Worm (Caenorhabditis elegans) whole organism, L4 larva: ENCODE measurements around the gene col-187.
A peak's percentile ranks its signal among the peaks of the same experiment; 100 is the strongest.

Experiments used
- ZK337.2 ChIP-seq: fragments of 200-800 bp; sonication (Bioruptor generic); IDR thresholded peaks from 2 replicates; pipeline ENCODE4 v1.3.6; 2022; ENCODE audit warnings: missing genetic modification reagents, missing genetic modification characterization, missing compliant biosample characterization
- ZK546.5 ChIP-seq, 2 experiments: sonication (generic microtip); optimal IDR thresholded peaks; 2 replicates each; lab custom pipeline; 2017; ENCODE audit warnings: missing biosample characterization in 2 of 2, missing genetic modification characterization in 2 of 2
- aha-1 ChIP-seq: fragments of 150-350 bp; peaks from one replicate; lab custom pipeline; 2014; ENCODE audit warnings: missing biosample characterization, missing genetic modification characterization
- aly-2 ChIP-seq: sonication (generic microtip); optimal IDR thresholded peaks from 2 replicates; lab custom pipeline; 2018; ENCODE audit warnings: missing biosample characterization, missing genetic modification characterization
- attf-4 ChIP-seq: sonication (generic microtip); optimal IDR thresholded peaks from 3 replicates; lab custom pipeline; 2017; ENCODE audit warnings: missing biosample characterization, missing genetic modification characterization
- ceh-32 ChIP-seq: sonication (generic microtip); optimal IDR thresholded peaks from 2 replicates; lab custom pipeline; 2016; ENCODE audit warnings: mild to moderate bottlenecking, missing genetic modification characterization, missing compliant biosample characterization; ENCODE audit not compliant: poor library complexity
- ceh-62 ChIP-seq: sonication (generic microtip); optimal IDR thresholded peaks from 2 replicates; lab custom pipeline; 2017; ENCODE audit warnings: missing biosample characterization, missing genetic modification characterization
- ctbp-1 ChIP-seq: fragments of 200-800 bp; sonication (Bioruptor generic); IDR thresholded peaks from 2 replicates; pipeline ENCODE4 v1.3.6; 2022; ENCODE audit warnings: missing genetic modification reagents, missing genetic modification characterization, missing compliant biosample characterization
- daf-16 ChIP-seq, 3 experiments: sonication (generic microtip); optimal IDR thresholded peaks; 2 replicates each; lab custom pipeline; 2016 to 2017; ENCODE audit warnings: missing genetic modification characterization in 3 of 3, missing genetic modification reagents in 3 of 3, mild to moderate bottlenecking in 2 of 3, missing compliant biosample characterization in 2 of 3, missing biosample characterization in 1 of 3, moderate library complexity in 1 of 3
- daf-8 ChIP-seq: fragments of 200-800 bp; sonication (Bioruptor generic); IDR thresholded peaks from 2 replicates; pipeline ENCODE4 v1.3.6; 2022; ENCODE audit warnings: missing genetic modification characterization, missing compliant biosample characterization
- dmd-6 ChIP-seq: fragments of 200-800 bp; sonication (Bioruptor generic); IDR thresholded peaks from 2 replicates; pipeline ENCODE4 v1.3.6; 2022; ENCODE audit warnings: missing genetic modification reagents, missing genetic modification characterization, missing compliant biosample characterization
- egl-43 ChIP-seq: fragments of 200-800 bp; sonication (Bioruptor generic); IDR thresholded peaks from 2 replicates; pipeline ENCODE4 v1.3.6; 2022; ENCODE audit warnings: missing genetic modification reagents, missing genetic modification characterization, missing compliant biosample characterization
- hif-1 ChIP-seq, 2 experiments: sonication (generic microtip); optimal IDR thresholded peaks; 2 replicates each; lab custom pipeline; 2016 to 2017; ENCODE audit warnings: missing compliant biosample characterization in 2 of 2, missing genetic modification characterization in 2 of 2, missing genetic modification reagents in 2 of 2, missing genotype in 2 of 2, mild to moderate bottlenecking in 1 of 2
- hlh-11 ChIP-seq: fragments of 200-800 bp; sonication (Bioruptor generic); optimal IDR thresholded peaks from 2 replicates; lab custom pipeline; 2018; ENCODE audit warnings: mild to moderate bottlenecking, missing genetic modification characterization, missing compliant biosample characterization
- lin-15B ChIP-seq: fragments of 150-350 bp; sonication (generic microtip); optimal IDR thresholded peaks from 3 replicates; lab custom pipeline; 2014; ENCODE audit warnings: missing biosample characterization, missing genetic modification characterization
- lin-38 ChIP-seq: fragments of 200-800 bp; sonication (Bioruptor generic); IDR thresholded peaks from 2 replicates; pipeline ENCODE4 v1.3.6; 2022; ENCODE audit warnings: missing genetic modification reagents, missing genetic modification characterization, missing compliant biosample characterization
- madf-5 ChIP-seq, 2 experiments: fragments of 200-800 bp; sonication (Bioruptor generic); IDR thresholded peaks; 2 replicates each; pipeline ENCODE4 v1.3.6; 2022; ENCODE audit warnings: missing compliant biosample characterization in 2 of 2, missing genetic modification characterization in 2 of 2
- mdt-29 ChIP-seq: fragments of 200-800 bp; sonication (Bioruptor generic); IDR thresholded peaks from 2 replicates; pipeline ENCODE4 v1.3.6; 2022; ENCODE audit warnings: missing genetic modification reagents, missing genetic modification characterization, missing compliant biosample characterization
- mep-1 ChIP-seq: fragments of 150-350 bp; sonication (generic microtip); optimal IDR thresholded peaks from 3 replicates; lab custom pipeline; 2014; ENCODE audit warnings: missing biosample characterization, missing genetic modification characterization
- nhr-102 ChIP-seq: sonication (generic microtip); optimal IDR thresholded peaks from 2 replicates; lab custom pipeline; 2016; ENCODE audit warnings: mild to moderate bottlenecking, missing genetic modification characterization, moderate library complexity, missing compliant biosample characterization
- nhr-11 ChIP-seq: fragments of 150-350 bp; optimal IDR thresholded peaks from 2 replicates; lab custom pipeline; 2014; ENCODE audit warnings: missing biosample characterization, missing genetic modification characterization
- nhr-28 ChIP-seq: fragments of 150-350 bp; optimal IDR thresholded peaks from 2 replicates; lab custom pipeline; 2014; ENCODE audit warnings: missing biosample characterization, missing genetic modification characterization
- nhr-41 ChIP-seq: fragments of 200-800 bp; sonication (Bioruptor generic); IDR thresholded peaks from 2 replicates; pipeline ENCODE4 v1.3.6; 2022; ENCODE audit warnings: missing genetic modification reagents, missing genetic modification characterization, missing compliant biosample characterization
- php-3 ChIP-seq: fragments of 200-800 bp; sonication (Bioruptor generic); IDR thresholded peaks from 2 replicates; pipeline ENCODE4 v1.3.6; 2022; ENCODE audit warnings: missing genetic modification reagents, missing genetic modification characterization, missing compliant biosample characterization
- sdz-12 ChIP-seq: fragments of 200-800 bp; sonication (Bioruptor generic); optimal IDR thresholded peaks from 2 replicates; lab custom pipeline; 2018; ENCODE audit warnings: mild to moderate bottlenecking, missing genetic modification characterization, missing compliant biosample characterization
- skn-1 ChIP-seq: fragments of 150-350 bp; optimal IDR thresholded peaks from 2 replicates; lab custom pipeline; 2014; ENCODE audit warnings: missing biosample characterization, missing genetic modification characterization
- snpc-1.2 ChIP-seq: fragments of 200-800 bp; sonication (Bioruptor generic); IDR thresholded peaks from 2 replicates; pipeline ENCODE4 v1.3.6; 2022; ENCODE audit warnings: missing genetic modification reagents, missing genetic modification characterization, missing compliant biosample characterization
- unc-62 ChIP-seq, 3 experiments: fragments of 150-350 bp in 1 of 3; sonication (generic microtip); optimal IDR thresholded peaks in 2 of 3; peaks in 1 of 3; 1 replicate in 1 of 3; 2 replicates in 2 of 3; lab custom pipeline; 2014 to 2017; ENCODE audit warnings: missing biosample characterization in 3 of 3, missing genetic modification characterization in 3 of 3, missing genetic modification reagents in 3 of 3, missing genotype in 1 of 3
- ztf-11 ChIP-seq: fragments of 150-350 bp; optimal IDR thresholded peaks from 2 replicates; lab custom pipeline; 2014; ENCODE audit warnings: missing biosample characterization, missing genetic modification characterization
- ztf-7 ChIP-seq: fragments of 150-350 bp; optimal IDR thresholded peaks from 2 replicates; lab custom pipeline; 2014; ENCODE audit warnings: missing biosample characterization, missing genetic modification characterization

The col-187 gene

DNA sequence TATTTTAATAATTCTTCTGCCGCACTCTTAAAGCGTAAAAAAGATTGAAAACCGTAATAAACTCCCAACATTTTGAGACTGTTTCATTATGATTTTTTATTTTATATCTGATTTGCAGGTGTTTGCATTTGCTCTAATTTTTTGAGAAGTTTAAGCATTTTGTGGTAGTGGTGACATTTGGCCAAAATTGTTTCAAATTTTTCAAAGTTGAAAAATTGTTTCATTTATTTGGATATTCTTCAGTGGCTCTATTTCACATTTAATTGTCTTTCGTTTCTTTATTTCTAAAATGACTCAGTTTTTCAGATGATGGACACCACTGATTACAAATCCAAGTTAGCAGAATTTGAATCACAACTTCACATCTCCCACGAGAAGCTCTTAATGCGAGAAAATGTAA lies 21.7 kb downstream of the col-187 start, which contains the start of gene C30F2.5:
Gene C30F2.5 (plus strand): TSS at position 301 of the 400 bp plus-strand sequence.
- TF ChIP-seq aha-1 (tag; lab: Kevin White, UChicago) (peak; percentile 1), ZK337.2 (GFP tag; lab: Robert Waterston, UW) (no peak), attf-4 (no peak), sdz-12 (no peak)
- TF ChIP-seq, all 104 proteins: peak for 1

DNA sequence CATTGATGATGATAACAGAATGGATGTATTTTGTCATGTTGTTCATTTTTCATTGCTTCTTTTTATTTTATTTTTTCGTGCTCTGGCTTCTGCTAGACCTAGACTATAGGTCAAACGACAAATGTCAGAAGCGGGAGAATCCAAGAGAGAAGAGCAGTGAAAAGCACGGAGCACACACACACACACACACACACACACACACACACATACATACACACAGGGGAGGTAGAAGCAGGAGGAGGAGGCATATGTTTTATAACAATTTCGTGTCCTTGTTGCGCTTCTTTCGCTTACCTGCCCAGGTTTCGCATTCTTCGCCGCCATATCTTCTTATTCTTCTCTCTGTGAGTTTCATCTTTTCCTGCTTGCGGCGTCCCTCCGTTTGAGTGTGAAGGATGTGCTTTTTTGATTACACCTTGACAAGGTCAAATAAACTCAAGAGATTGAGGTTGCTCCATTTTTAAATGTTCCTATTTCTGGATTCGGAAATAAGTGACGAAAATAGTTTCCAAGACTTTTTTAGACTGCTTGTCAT lies 25.5 kb downstream of the col-187 start:
- peak; percentile 77 for TF ChIP-seq aha-1 (tag; lab: Kevin White, UChicago)
- TF ChIP-seq dmd-6 (GFP tag; lab: Robert Waterston, UW) = 0 out of 2 replicates have a peak, but pooled peaks have one; percentile 12
- TF ChIP-seq daf-8 (GFP tag; lab: Robert Waterston, UW) = no peak
- peak; percentile 55 for TF ChIP-seq nhr-11
- TF ChIP-seq hlh-11 (tag; lab: Kevin White, UChicago) = peak; percentile 39
- TF ChIP-seq aly-2 (tag; lab: Kevin White, UChicago) = no peak
- peak; percentile 24 for TF ChIP-seq nhr-28 (tag; lab: Kevin White, UChicago)
- peak in 1 of 2 experiments; percentile 11 for TF ChIP-seq hif-1 (tag; optimal IDR thresholded peaks at IDR 0.05; lab: Kevin White, UChicago)

DNA sequence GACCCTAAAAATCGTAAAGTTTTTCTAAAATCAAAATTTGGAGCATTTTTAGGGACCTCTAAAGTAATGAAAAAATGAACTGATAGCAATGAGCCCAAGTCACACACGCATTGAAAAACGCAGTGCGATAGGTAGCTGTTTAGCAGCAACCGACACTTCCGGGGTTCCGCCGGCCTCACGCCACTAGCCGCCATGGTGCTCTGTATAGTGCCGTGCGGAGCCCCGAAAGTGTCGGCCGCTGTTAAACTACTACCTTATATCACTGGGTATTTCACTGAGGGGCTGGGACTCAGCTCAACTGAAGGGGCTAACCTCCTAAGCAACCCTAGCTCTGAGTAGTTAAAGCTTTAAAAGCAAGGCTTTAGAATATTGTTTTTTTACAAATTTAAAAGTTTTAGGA lies 26.6 kb downstream of the col-187 start:
- TF ChIP-seq php-3 (GFP tag; lab: Robert Waterston, UW) = no peak
- no peak for TF ChIP-seq lin-38 (GFP tag; lab: Robert Waterston, UW)
- 0 out of 2 replicates have a peak, but pooled peaks have one; percentile 27 for TF ChIP-seq egl-43
- no peak for TF ChIP-seq dmd-6 (GFP tag; lab: Robert Waterston, UW)
- no peak for TF ChIP-seq snpc-1.2 (GFP tag; lab: Robert Waterston, UW)

DNA sequence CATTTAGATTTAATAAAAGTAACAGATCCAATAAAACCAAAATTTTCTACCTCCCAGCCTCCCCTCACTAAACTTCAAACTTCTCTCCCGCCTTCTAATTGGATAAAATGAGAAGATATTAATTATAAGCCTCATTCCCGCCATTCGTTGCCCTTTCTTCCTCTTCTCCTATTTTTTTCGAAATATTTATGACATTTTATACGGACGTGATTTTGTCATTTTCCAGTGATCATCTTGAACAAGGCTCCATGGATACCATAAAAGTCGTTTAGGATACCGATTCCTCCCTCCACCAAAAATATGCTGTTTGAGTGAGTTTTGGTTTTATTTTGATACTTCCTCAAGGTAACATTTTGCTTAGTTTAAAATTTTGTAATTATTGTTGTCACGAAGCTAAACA lies 30.7 kb downstream of the col-187 start, which contains the start of gene ZK1073.2:
Gene ZK1073.2 (plus strand): TSS at position 301 of the 400 bp plus-strand sequence.
- TF ChIP-seq ztf-7 (tag; lab: Kevin White, UChicago) (no peak), aha-1 (tag; lab: Kevin White, UChicago) (no peak), ztf-11 (no peak), madf-5 (GFP tag; IDR thresholded peaks at IDR 0.05; lab: Robert Waterston, UW) (no peak), mdt-29 (no peak), unc-62 (GFP tag; optimal IDR thresholded peaks at IDR 0.05 in 1 of 2; lab: Kevin White, UChicago) (no peak), unc-62 (tag; optimal IDR thresholded peaks at IDR 0.05; lab: Kevin White, UChicago) (no peak), lin-38 (GFP tag; lab: Robert Waterston, UW) (no peak), ceh-62 (tag; lab: Kevin White, UChicago) (no peak), nhr-102 (tag; lab: Kevin White, UChicago) (no peak), mep-1 (tag; lab: Kevin White, UChicago) (no peak), ZK546.5 (tag; optimal IDR thresholded peaks at IDR 0.05; lab: Kevin White, UChicago) (no peak), lin-15B (tag; lab: Kevin White, UChicago) (no peak)

DNA sequence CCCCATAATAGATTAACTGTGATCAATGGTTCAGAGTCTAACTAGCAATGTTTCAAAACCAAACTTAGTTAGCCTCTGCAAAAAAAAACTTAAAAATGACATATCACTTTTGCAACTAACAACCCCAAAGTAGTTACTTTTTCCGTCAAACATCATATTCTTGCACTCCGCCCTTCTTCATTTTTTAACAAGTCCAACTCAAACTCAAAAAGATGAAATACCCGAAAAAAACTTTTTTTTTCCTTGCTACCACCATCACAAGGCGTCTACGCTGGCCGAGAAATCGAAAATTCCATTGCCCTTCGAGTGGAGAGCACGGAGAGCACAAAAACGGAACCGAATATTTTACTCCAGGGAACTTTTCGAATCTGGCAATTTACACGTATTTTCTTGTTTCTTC lies 33.2 kb downstream of the col-187 start:
- no peak for TF ChIP-seq ctbp-1 (GFP tag; lab: Robert Waterston, UW)
- no peak for TF ChIP-seq ceh-62 (tag; lab: Kevin White, UChicago)
- no peak for TF ChIP-seq ceh-32 (tag; lab: Kevin White, UChicago)
- TF ChIP-seq daf-16 (GFP tag; optimal IDR thresholded peaks at IDR 0.05; lab: Kevin White, UChicago) = no peak
- no peak for TF ChIP-seq daf-16 (tag; optimal IDR thresholded peaks at IDR 0.05; lab: Kevin White, UChicago)
- no peak for TF ChIP-seq skn-1
- TF ChIP-seq unc-62 (GFP tag; optimal IDR thresholded peaks at IDR 0.05 in 1 of 2; lab: Kevin White, UChicago) = peak in 1 of 2 experiments; percentile 96
- TF ChIP-seq unc-62 (tag; optimal IDR thresholded peaks at IDR 0.05; lab: Kevin White, UChicago) = no peak
- no peak for TF ChIP-seq nhr-41
